Worm (Caenorhabditis elegans) whole organism, L2 larva: ENCODE results near the gene zyg-1.
A peak's percentile ranks its signal among the peaks of the same experiment; 100 is the strongest.
"Not testable (repeated sequence)": the region's sequence is repeated elsewhere in the genome, so short reads cannot be mapped to it uniquely, and the experiment has no call there.

ENCODE experiments used
- R02D3.7 ChIP-seq: fragments of 150-350 bp; optimal IDR thresholded peaks from 2 replicates; lab custom pipeline; 2014; ENCODE audit warnings: missing biosample characterization, missing genetic modification characterization
- Y55F3AM.14 ChIP-seq: fragments of 200-800 bp; sonication (Bioruptor generic); optimal IDR thresholded peaks from 2 replicates; lab custom pipeline; 2018; ENCODE audit warnings: mild to moderate bottlenecking, missing genetic modification characterization, missing compliant biosample characterization
- ZK546.5 ChIP-seq: sonication (generic microtip); optimal IDR thresholded peaks from 2 replicates; lab custom pipeline; 2017; ENCODE audit warnings: missing biosample characterization, missing genetic modification characterization
- alr-1 ChIP-seq: fragments of 150-350 bp; optimal IDR thresholded peaks from 2 replicates; lab custom pipeline; 2014; ENCODE audit warnings: missing biosample characterization, missing genetic modification characterization
- aly-2 ChIP-seq: fragments of 150-350 bp; optimal IDR thresholded peaks from 2 replicates; lab custom pipeline; 2014; ENCODE audit warnings: missing biosample characterization, missing genetic modification characterization
- ama-1 ChIP-seq: fragments of 150-350 bp; optimal IDR thresholded peaks from 2 replicates; lab custom pipeline; 2018; ENCODE audit warnings: inconsistent platforms
- ceh-16 ChIP-seq: fragments of 150-350 bp; optimal IDR thresholded peaks from 2 replicates; lab custom pipeline; 2014; ENCODE audit warnings: missing biosample characterization, missing genetic modification characterization
- ceh-82 ChIP-seq: fragments of 150-350 bp; optimal IDR thresholded peaks from 2 replicates; lab custom pipeline; 2014; ENCODE audit warnings: missing biosample characterization, missing genetic modification characterization
- crh-2 ChIP-seq: sonication (generic microtip); optimal IDR thresholded peaks from 2 replicates; lab custom pipeline; 2017; ENCODE audit warnings: missing biosample characterization, missing genetic modification characterization
- egl-27 ChIP-seq: sonication (generic microtip); optimal IDR thresholded peaks from 3 replicates; lab custom pipeline; 2017; ENCODE audit warnings: missing biosample characterization, missing genetic modification reagents, missing genetic modification characterization
- elt-1 ChIP-seq: fragments of 150-350 bp; optimal IDR thresholded peaks from 2 replicates; lab custom pipeline; 2014; ENCODE audit warnings: missing biosample characterization, missing genetic modification characterization
- elt-3 ChIP-seq: sonication (generic microtip); optimal IDR thresholded peaks from 2 replicates; lab custom pipeline; 2017; ENCODE audit warnings: missing biosample characterization, missing genetic modification characterization
- fos-1 ChIP-seq: fragments of 150-350 bp; optimal IDR thresholded peaks from 2 replicates; lab custom pipeline; 2014; ENCODE audit warnings: missing biosample characterization, missing genetic modification characterization
- gmeb-1 ChIP-seq: fragments of 150-350 bp; optimal IDR thresholded peaks from 2 replicates; lab custom pipeline; 2014; ENCODE audit warnings: missing biosample characterization, missing genetic modification characterization
- lin-11 ChIP-seq: fragments of 150-350 bp; sonication (generic microtip); optimal IDR thresholded peaks from 2 replicates; lab custom pipeline; 2014; ENCODE audit warnings: missing biosample characterization, missing genetic modification characterization, inconsistent platforms, mixed read lengths
- lin-13 ChIP-seq: fragments of 150-350 bp; optimal IDR thresholded peaks from 2 replicates; lab custom pipeline; 2014; ENCODE audit warnings: missing biosample characterization, missing genetic modification reagents, missing genetic modification characterization
- lin-39 ChIP-seq: fragments of 150-350 bp; optimal IDR thresholded peaks from 2 replicates; lab custom pipeline; 2014; ENCODE audit warnings: missing biosample characterization, missing genetic modification reagents, missing genetic modification characterization
- lsy-2 ChIP-seq, 2 experiments: fragments of 150-350 bp in 1 of 2; sonication (generic microtip) in 1 of 2; optimal IDR thresholded peaks; 2 replicates each; lab custom pipeline; 2014 to 2017; ENCODE audit warnings: missing biosample characterization in 2 of 2, missing genetic modification characterization in 2 of 2
- mab-5 ChIP-seq: fragments of 150-350 bp; optimal IDR thresholded peaks from 2 replicates; lab custom pipeline; 2014; ENCODE audit warnings: missing biosample characterization, missing genetic modification characterization
- mbf-1 ChIP-seq: sonication (generic microtip); optimal IDR thresholded peaks from 2 replicates; lab custom pipeline; 2017; ENCODE audit warnings: missing biosample characterization, missing genetic modification characterization
- nhr-10 ChIP-seq: sonication (generic microtip); optimal IDR thresholded peaks from 2 replicates; lab custom pipeline; 2017; ENCODE audit warnings: missing biosample characterization, missing genetic modification characterization
- nhr-11 ChIP-seq: fragments of 150-350 bp; optimal IDR thresholded peaks from 2 replicates; lab custom pipeline; 2014; ENCODE audit warnings: missing biosample characterization, missing genetic modification characterization
- nhr-12 ChIP-seq: fragments of 150-350 bp; optimal IDR thresholded peaks from 2 replicates; lab custom pipeline; 2014; ENCODE audit warnings: missing biosample characterization, missing genetic modification characterization
- nhr-129 ChIP-seq: fragments of 150-350 bp; optimal IDR thresholded peaks from 2 replicates; lab custom pipeline; 2014; ENCODE audit warnings: missing biosample characterization, missing genetic modification characterization
- nhr-25 ChIP-seq: fragments of 150-350 bp; sonication (generic microtip); optimal IDR thresholded peaks from 3 replicates; lab custom pipeline; 2014; ENCODE audit warnings: missing biosample characterization, missing genetic modification characterization
- sma-3 ChIP-seq: sonication (generic microtip); optimal IDR thresholded peaks from 2 replicates; lab custom pipeline; 2016; ENCODE audit warnings: missing genetic modification reagents, missing genetic modification characterization, missing compliant biosample characterization
- sma-9 ChIP-seq, 2 experiments: fragments of 150-350 bp in 1 of 2; sonication (generic microtip) in 1 of 2; optimal IDR thresholded peaks; 2 replicates each; lab custom pipeline; 2014 to 2016; ENCODE audit warnings: missing genetic modification characterization in 2 of 2, mild to moderate bottlenecking in 1 of 2, missing biosample characterization in 1 of 2, missing compliant biosample characterization in 1 of 2, missing genetic modification reagents in 1 of 2, moderate library complexity in 1 of 2
- unc-39 ChIP-seq: fragments of 150-350 bp; optimal IDR thresholded peaks from 2 replicates; lab custom pipeline; 2014; ENCODE audit warnings: missing biosample characterization, missing genetic modification characterization
- zag-1 ChIP-seq: fragments of 150-350 bp; optimal IDR thresholded peaks from 2 replicates; lab custom pipeline; 2014; ENCODE audit warnings: missing biosample characterization, missing genetic modification characterization
- ztf-1 ChIP-seq: fragments of 200-800 bp; sonication (Bioruptor generic); conservative IDR thresholded peaks from 2 replicates; pipeline ENCODE4 v1.3.6; 2022; ENCODE audit warnings: missing genetic modification characterization, missing compliant biosample characterization
- ztf-4 ChIP-seq: fragments of 150-350 bp; optimal IDR thresholded peaks from 2 replicates; lab custom pipeline; 2014; ENCODE audit warnings: missing biosample characterization, missing genetic modification characterization

Gene zyg-1

DNA sequence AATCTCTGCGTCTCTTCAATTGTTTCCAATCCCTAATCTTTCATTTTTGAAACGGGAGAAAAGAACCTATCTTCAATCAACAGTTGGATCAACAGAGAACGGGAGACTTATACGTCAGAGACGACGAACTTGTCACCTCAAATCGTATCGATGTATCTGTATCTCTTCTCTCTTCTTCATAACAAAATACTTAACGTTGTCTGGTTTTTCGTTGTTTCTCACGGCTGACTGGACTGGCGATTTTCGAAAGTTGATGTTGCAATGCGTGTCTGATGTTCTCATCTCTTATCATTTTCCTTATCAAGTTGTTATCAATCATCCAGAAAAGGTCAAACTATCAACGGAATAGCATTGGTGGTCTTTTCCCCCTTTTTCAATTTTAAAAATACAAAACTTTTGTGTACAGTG is 44.0 kb upstream of the zyg-1 start (continued):
- TF ChIP-seq ceh-16 (tag; lab: Kevin White, UChicago) (peak; percentile 20), ztf-4 (no peak), zag-1 (no peak), lin-39 (tag; lab: Kevin White, UChicago) (no peak), R02D3.7 (tag; lab: Kevin White, UChicago) (no peak), fos-1 (tag; lab: Kevin White, UChicago) (peak; percentile 86), nhr-129 (tag; lab: Kevin White, UChicago) (peak; percentile 79), ztf-1 (no peak), ZK546.5 (tag; lab: Kevin White, UChicago) (no peak), crh-2 (tag; lab: Kevin White, UChicago) (peak; percentile 67), ceh-82 (tag; lab: Kevin White, UChicago) (no peak)
- TF ChIP-seq, all 48 proteins: peak for 18

DNA sequence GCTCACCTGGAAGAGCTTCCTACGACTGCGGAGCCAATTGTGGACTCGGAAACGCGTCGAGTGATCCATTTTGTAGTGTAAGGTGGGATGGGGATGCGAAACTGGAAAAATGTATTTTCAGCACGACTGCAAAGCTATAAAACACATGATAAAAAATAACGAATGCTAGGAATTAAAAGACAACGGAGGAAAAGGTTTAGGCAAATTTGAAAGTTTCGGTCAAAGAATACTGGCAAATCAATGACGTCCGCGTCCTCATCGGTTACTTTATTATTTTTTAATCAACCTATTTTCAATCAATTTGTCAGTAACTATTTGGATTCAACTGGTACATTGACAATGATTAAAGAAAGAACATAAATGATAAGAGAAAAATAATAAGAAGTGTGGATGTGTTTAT is 41.8 kb upstream of the zyg-1 start, which contains the start of gene C17G10.7:
Gene C17G10.7 (minus strand): TSS at position 101 of the 400 bp plus-strand sequence.
- TF ChIP-seq egl-27 (tag; lab: Kevin White, UChicago), result no peak
- TF ChIP-seq lin-13 (GFP tag; lab: Kevin White, UChicago), result no peak
- TF ChIP-seq mbf-1 (tag; lab: Kevin White, UChicago), result no peak
- no peak for TF ChIP-seq Y55F3AM.14 (GFP tag; lab: Kevin White, UChicago)
- no peak for TF ChIP-seq nhr-10 (tag; lab: Kevin White, UChicago)
- TF ChIP-seq nhr-12 (tag; lab: Kevin White, UChicago), result no peak
- no peak for TF ChIP-seq lsy-2 (tag; optimal IDR thresholded peaks at IDR 0.05; lab: Kevin White, UChicago)
- TF ChIP-seq aly-2 (tag; lab: Kevin White, UChicago), result no peak
- TF ChIP-seq nhr-11 (tag; lab: Kevin White, UChicago), result no peak
- no peak for TF ChIP-seq sma-9 (GFP tag; optimal IDR thresholded peaks at IDR 0.05; lab: Kevin White, UChicago)
- no peak for TF ChIP-seq sma-9 (tag; optimal IDR thresholded peaks at IDR 0.05; lab: Kevin White, UChicago)
- TF ChIP-seq, all 48 proteins: peak for 0

DNA sequence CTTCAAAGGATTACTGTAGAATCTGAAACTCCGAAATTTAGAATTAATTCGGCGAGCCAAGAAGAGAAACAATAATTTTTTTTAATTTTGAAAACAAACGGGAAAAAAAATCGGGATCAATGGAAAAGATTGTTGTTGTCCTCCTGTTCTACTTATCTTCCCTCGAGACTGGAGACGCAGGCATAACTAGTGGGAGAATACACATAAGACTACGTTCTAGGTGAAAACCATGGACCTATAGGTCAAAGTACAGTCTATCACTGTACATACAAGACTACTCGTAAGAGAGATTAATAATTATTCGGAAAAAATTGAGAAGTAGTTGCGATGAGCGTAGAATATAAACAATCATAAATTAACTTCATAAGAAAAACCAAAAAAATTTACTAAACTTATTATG is 30.2 kb upstream of the zyg-1 start, which contains the start of gene dhs-6:
Gene dhs-6 (minus strand): TSS at position 22 of the 400 bp plus-strand sequence.
- TF ChIP-seq mab-5 (tag; lab: Kevin White, UChicago) (no peak), elt-1 (tag; lab: Kevin White, UChicago) (no peak), elt-3 (tag; lab: Kevin White, UChicago) (no peak), ama-1 (lab: Kevin White, UChicago) (no peak), unc-39 (tag; lab: Kevin White, UChicago) (no peak), nhr-12 (tag; lab: Kevin White, UChicago) (no peak), lin-11 (tag; lab: Kevin White, UChicago) (no peak), nhr-129 (tag; lab: Kevin White, UChicago) (no peak), crh-2 (tag; lab: Kevin White, UChicago) (no peak), lin-39 (tag; lab: Kevin White, UChicago) (no peak), sma-9 (GFP tag; optimal IDR thresholded peaks at IDR 0.05; lab: Kevin White, UChicago) (peak; percentile 32), sma-9 (tag; optimal IDR thresholded peaks at IDR 0.05; lab: Kevin White, UChicago) (no peak), nhr-25 (tag; lab: Kevin White, UChicago) (no peak), alr-1 (tag; lab: Kevin White, UChicago) (no peak), gmeb-1 (no peak), fos-1 (tag; lab: Kevin White, UChicago) (peak; percentile 13)

DNA sequence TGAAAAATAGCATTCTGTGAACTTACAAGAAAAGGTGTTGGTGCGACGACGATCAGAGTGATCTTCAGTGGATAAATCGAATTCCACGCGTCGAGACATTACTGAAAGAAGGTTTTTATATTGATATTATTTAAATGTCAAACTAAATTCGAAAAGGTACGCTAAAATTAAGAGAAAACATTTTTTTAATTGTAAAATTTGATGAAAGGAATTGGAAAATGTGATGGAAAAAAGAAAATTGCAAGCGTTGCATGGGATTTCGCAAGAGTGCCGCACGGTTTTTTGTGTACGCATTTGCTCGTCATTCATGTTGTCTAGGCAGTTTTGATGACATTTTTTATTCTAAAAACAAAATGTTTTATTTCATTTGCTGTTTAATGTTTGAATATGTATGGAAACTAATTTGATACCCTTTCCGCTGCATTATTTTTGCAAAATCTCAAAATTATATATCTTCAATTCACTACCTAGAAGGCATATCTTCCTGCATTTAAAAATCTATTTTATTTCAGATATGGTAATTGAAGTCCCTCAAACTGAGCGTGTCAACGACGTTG is 27.1 kb upstream of the zyg-1 start, which contains the start of the genes eif-3.L and npl-4.2:
Gene eif-3.L (minus strand): TSS at position 101 of the 557 bp plus-strand sequence.
Gene npl-4.2 (plus strand): TSS at position 507 of the 557 bp plus-strand sequence.
- TF ChIP-seq ceh-82 (tag; lab: Kevin White, UChicago); nhr-12 (tag; lab: Kevin White, UChicago); ztf-1: not testable (repeated sequence)

DNA sequence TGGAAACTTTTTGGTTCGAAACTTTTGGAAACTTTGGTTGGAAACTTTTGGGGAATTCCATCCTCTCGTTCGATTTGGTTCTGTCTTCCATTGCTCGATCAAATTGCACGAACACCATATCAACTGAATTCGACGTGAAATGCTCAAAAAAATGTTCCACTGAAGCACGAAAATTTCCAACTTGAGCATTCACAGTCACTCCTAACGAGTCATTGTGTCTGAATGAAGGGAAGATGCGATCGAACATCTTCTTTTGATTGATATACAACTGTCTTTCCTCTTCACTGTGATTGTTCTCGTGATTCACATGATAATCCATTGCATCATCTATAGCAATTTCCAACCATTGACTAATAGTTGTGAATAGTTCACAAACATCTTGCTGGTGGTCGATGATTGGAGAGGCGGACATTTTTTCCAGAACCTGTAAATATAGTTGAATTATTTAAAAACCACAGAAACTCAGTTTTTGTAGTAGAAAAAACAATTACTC is 21.2 kb upstream of the zyg-1 start, which contains the start of gene F59E12.15:
Gene F59E12.15 (minus strand): TSS at position 51 of the 493 bp plus-strand sequence.
- no peak for TF ChIP-seq sma-3 (GFP tag; lab: Kevin White, UChicago)
- TF ChIP-seq elt-3 (tag; lab: Kevin White, UChicago), result no peak
- peak; percentile 93 for TF ChIP-seq nhr-129 (tag; lab: Kevin White, UChicago)
- TF ChIP-seq ama-1 (lab: Kevin White, UChicago), result no peak
